Worm (Caenorhabditis elegans): ENCODE data around the gene cyn-6.

- no peak for TF ChIP-seq nhr-85 (tag)
- no peak for TF ChIP-seq hpl-2 (GFP tag; optimal IDR thresholded peaks at IDR 0.05)
- no peak for TF ChIP-seq jun-1 (tag; optimal IDR thresholded peaks at IDR 0.05)
- no peak for TF ChIP-seq mef-2 (tag; optimal IDR thresholded peaks at IDR 0.05)
- TF ChIP-seq ceh-82 (tag; optimal IDR thresholded peaks at IDR 0.05) = no peak
- TF ChIP-seq lin-39 (tag; optimal IDR thresholded peaks at IDR 0.05) = no peak
- no peak for TF ChIP-seq ztf-11 (tag; optimal IDR thresholded peaks at IDR 0.05)
- TF ChIP-seq unc-62 (GFP tag; optimal IDR thresholded peaks at IDR 0.05) = no peak
- TF ChIP-seq mab-9 (GFP tag; IDR thresholded peaks at IDR 0.05) = no peak
- no peak for TF ChIP-seq tlp-1 (tag; optimal IDR thresholded peaks at IDR 0.05)
- no peak for TF ChIP-seq ceh-8 (GFP tag; optimal IDR thresholded peaks at IDR 0.05)
- no peak for TF ChIP-seq nhr-20 (tag; optimal IDR thresholded peaks at IDR 0.05)
- TF ChIP-seq lin-35 (GFP tag; optimal IDR thresholded peaks at IDR 0.05) = no peak
- no peak for TF ChIP-seq efl-3 (GFP tag; optimal IDR thresholded peaks at IDR 0.05)
These were observed 48.4 kb upstream of the cyn-6 start, which contains the start of gene flp-24 for ce11 chrIII:724819-725218.
